Worm (Caenorhabditis elegans): ENCODE data around the gene W08G11.1.
A peak's percentile ranks its signal among the peaks of the same experiment; 100 is the strongest.

The W08G11.1 gene

ce11 chrV:16395131-16395530 lies 48.3 kb downstream of the W08G11.1 start, which contains the start of gene F13A7.11 (continued):
- TF ChIP-seq pqm-1 (tag; optimal IDR thresholded peaks at IDR 0.05) = peak; percentile 51
- peak in 1 of 2 experiments; percentile 7 for TF ChIP-seq daf-16 (GFP tag; optimal IDR thresholded peaks at IDR 0.05)
- peak; percentile 89 for TF ChIP-seq daf-16 (tag; optimal IDR thresholded peaks at IDR 0.05)
- no peak for TF ChIP-seq snpc-4 (tag; optimal IDR thresholded peaks at IDR 0.05)
- no peak for TF ChIP-seq dmd-8 (GFP tag; IDR thresholded peaks at IDR 0.05)
- TF ChIP-seq aha-1 (tag) = peak; percentile 14
- no peak for TF ChIP-seq madf-9 (GFP tag; conservative IDR thresholded peaks at IDR 0.05)
- TF ChIP-seq ztf-7 (tag; optimal IDR thresholded peaks at IDR 0.05) = peak; percentile 97
- TF ChIP-seq mep-1 (tag; optimal IDR thresholded peaks at IDR 0.05) = no peak
- no peak for TF ChIP-seq unc-130 (GFP tag; optimal IDR thresholded peaks at IDR 0.05)
- TF ChIP-seq nhr-76 (tag; optimal IDR thresholded peaks at IDR 0.05) = no peak
- peak; percentile 66 for TF ChIP-seq nhr-28 (tag; optimal IDR thresholded peaks at IDR 0.05)

- TF ChIP-seq egl-27 (tag; optimal IDR thresholded peaks at IDR 0.05) (no peak), Y48G9A.11 (GFP tag; IDR thresholded peaks at IDR 0.05) (no peak), unc-62 (GFP tag; optimal IDR thresholded peaks at IDR 0.05 in 1 of 2) (no peak), unc-62 (tag; optimal IDR thresholded peaks at IDR 0.05) (no peak), nhr-6 (tag; optimal IDR thresholded peaks at IDR 0.05) (no peak), zfp-3 (GFP tag; conservative IDR thresholded peaks at IDR 0.05) (no peak), pqm-1 (tag; optimal IDR thresholded peaks at IDR 0.05) (no peak), nhr-42 (GFP tag; IDR thresholded peaks at IDR 0.05) (no peak), D1046.2 (GFP tag; IDR thresholded peaks at IDR 0.05) (no peak), nhr-28 (tag; optimal IDR thresholded peaks at IDR 0.05) (no peak), ZK337.2 (GFP tag; IDR thresholded peaks at IDR 0.05) (no peak), duxl-1 (tag; optimal IDR thresholded peaks at IDR 0.05; ENCODE audit: poor library complexity) (no peak)
These were observed 48.9 kb downstream of the W08G11.1 start, which contains the start of gene F13A7.12 for ce11 chrV:16395739-16396138. F13A7.12 (plus strand) TSS chrV:16396039.

- no peak for TF ChIP-seq nhr-76 (tag; optimal IDR thresholded peaks at IDR 0.05)
- TF ChIP-seq unc-62 (GFP tag; optimal IDR thresholded peaks at IDR 0.05 in 1 of 2) = peak in 1 of 2 experiments; percentile 52
- no peak for TF ChIP-seq unc-62 (tag; optimal IDR thresholded peaks at IDR 0.05)
These were observed 52.5 kb downstream of the W08G11.1 start, which contains the start of gene sre-36 for ce11 chrV:16399388-16399787. sre-36 (plus strand) TSS chrV:16399688.

Data from whole organism, L4 larva.